Fruit fly (Drosophila melanogaster): Measurements from ENCODE around the gene CG13083.

CG13083 gene

DNA sequence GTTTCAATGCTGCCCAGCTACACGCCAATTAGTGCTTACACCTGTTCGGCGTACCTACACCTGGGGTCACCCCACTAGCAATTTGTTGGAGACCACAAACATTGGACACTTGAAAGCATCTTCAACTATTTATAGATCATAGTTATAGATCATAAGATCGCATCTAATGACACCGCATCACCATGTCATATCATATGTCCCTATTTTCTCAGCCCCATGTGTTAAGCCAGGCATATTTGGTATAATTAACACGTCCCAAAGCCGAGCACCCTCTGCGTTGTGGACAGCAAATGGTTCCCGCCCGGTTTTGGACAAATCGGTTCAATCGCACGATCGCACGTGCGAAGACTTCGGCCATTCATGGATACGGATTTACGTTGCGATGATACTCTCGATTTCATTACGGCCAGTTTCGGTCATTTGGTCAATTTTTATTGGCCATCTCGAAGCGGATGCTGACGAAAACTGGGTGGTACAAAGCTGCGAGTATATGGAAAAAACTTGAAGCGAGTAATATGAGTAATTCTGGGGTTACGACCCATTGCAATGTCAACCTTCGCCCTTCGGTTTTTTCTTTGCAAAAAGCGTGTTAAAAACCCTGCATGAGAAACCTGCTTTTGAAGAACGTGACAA, 47.6 kb upstream of the CG13083 start (continued):
- peak; percentile 43 for TF ChIP-seq Myb (GFP tag; optimal IDR thresholded peaks at IDR 0.05)
- TF ChIP-seq bbx (GFP tag; IDR thresholded peaks at IDR 0.05; ENCODE audit: partially characterized antibody) = no peak
- peak; percentile 66 for TF ChIP-seq Poxn (GFP tag; IDR thresholded peaks at IDR 0.05)
- TF ChIP-seq Sox102F (GFP tag; optimal IDR thresholded peaks at IDR 0.05) = peak; percentile 87
- TF ChIP-seq CG10321 (GFP tag; IDR thresholded peaks at IDR 0.05) = peak; percentile 77
- TF ChIP-seq CG6654 (GFP tag; optimal IDR thresholded peaks at IDR 0.05) = peak; percentile 36
- TF ChIP-seq CG9876 (GFP tag; optimal IDR thresholded peaks at IDR 0.05) = peak; percentile 59
- peak; percentile 74 for TF ChIP-seq HmgZ (tag; optimal IDR thresholded peaks at IDR 0.05)
- TF ChIP-seq CG6791 (GFP tag; IDR thresholded peaks at IDR 0.05; ENCODE audit: partially characterized antibody) = no peak
- no peak for TF ChIP-seq sna (GFP tag; IDR thresholded peaks at IDR 0.05; ENCODE audit: partially characterized antibody)
- peak; percentile 81 for TF ChIP-seq CG43689 (GFP tag; IDR thresholded peaks at IDR 0.05)
- TF ChIP-seq CG31441 (GFP tag; IDR thresholded peaks at IDR 0.05) = peak; percentile 61
- peak; percentile 40 for TF ChIP-seq zfh2 (GFP tag; optimal IDR thresholded peaks at IDR 0.05)
- TF ChIP-seq ems (GFP tag; optimal IDR thresholded peaks at IDR 0.05) = peak; percentile 49
- TF ChIP-seq Chrac-16 (GFP tag; optimal IDR thresholded peaks at IDR 0.05) = peak; percentile 60
- peak; percentile 65; the same call in 1 of the 2 replicates for TF ChIP-seq CG16779 (GFP tag; IDR thresholded peaks at IDR 0.05)
- no peak for TF ChIP-seq CG14860 (GFP tag; IDR thresholded peaks at IDR 0.05; ENCODE audit: partially characterized antibody)
- TF ChIP-seq chn (GFP tag; optimal IDR thresholded peaks at IDR 0.05) = peak; percentile 83
- peak; percentile 29 for TF ChIP-seq CG6683 (GFP tag; optimal IDR thresholded peaks at IDR 0.05)
- TF ChIP-seq CG6254 (GFP tag; optimal IDR thresholded peaks at IDR 0.05) = peak; percentile 46
- peak; percentile 16 for TF ChIP-seq CG30020 (tag; optimal IDR thresholded peaks at IDR 0.05)
- peak; percentile 93 for TF ChIP-seq ranshi (GFP tag; IDR thresholded peaks at IDR 0.05)
- TF ChIP-seq CG9727 (GFP tag; optimal IDR thresholded peaks at IDR 0.05) = peak; percentile 70
- no peak for TF ChIP-seq prd (optimal IDR thresholded peaks at IDR 0.05)
- peak; percentile 72 for TF ChIP-seq prd (GFP tag; IDR thresholded peaks at IDR 0.05)
- peak; percentile 45 for TF ChIP-seq NC2β (GFP tag; optimal IDR thresholded peaks at IDR 0.05)

DNA sequence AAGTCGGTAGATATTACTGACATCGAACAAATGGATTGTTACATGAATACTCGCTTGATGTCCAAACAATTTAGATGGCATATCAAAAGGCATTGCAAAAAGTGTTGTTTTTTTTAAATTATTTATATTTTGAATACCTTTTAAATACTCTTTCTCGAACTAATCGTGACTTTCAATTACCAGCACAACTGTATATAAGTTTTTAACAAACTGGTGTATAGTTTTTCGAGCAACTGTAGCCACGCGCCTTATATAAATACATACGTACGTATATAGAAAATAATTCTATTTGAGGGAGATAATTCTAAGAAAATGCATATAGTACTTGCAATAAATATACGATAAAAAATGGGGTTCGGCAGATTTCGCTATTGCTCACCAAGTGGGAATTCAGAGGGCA, 47.0 kb upstream of the CG13083 start:
- no peak for TF ChIP-seq CG14014 (GFP tag; IDR thresholded peaks at IDR 0.05)
- peak; percentile 93 for TF ChIP-seq CG8388 (GFP tag; optimal IDR thresholded peaks at IDR 0.05)

DNA sequence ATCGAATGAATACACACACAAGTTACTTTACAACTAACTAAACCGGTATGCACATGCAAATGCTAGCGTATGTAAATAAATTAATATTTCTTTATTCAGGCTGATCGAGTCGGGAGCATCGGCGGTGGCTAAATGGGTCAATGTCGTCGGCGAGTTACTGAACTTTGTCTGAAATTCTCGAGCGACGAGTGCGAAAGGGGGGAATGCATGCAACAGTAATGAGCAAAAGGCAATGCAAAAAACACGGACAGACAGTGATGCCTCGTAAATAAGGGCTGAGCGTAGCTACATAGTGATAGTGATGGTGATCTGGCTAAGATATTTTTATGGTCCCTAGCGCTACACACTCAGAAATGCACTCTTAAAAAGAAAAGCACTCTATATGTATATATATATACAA, 46.6 kb upstream of the CG13083 start:
- peak; percentile 34; the same call in 1 of the 2 replicates for TF ChIP-seq vvl (GFP tag; IDR thresholded peaks at IDR 0.05)
- peak; percentile 38; the same call in 1 of the 3 replicates for TF ChIP-seq row (GFP tag; IDR thresholded peaks at IDR 0.05)
- peak; percentile 49 for TF ChIP-seq grau (tag; optimal IDR thresholded peaks at IDR 0.05)
- TF ChIP-seq bbx (GFP tag; IDR thresholded peaks at IDR 0.05; ENCODE audit: partially characterized antibody) = 0 out of 2 replicates have a peak, but pooled peaks have one; percentile 29
- TF ChIP-seq grn (GFP tag; optimal IDR thresholded peaks at IDR 0.05) = no peak
- no peak for TF ChIP-seq Rx (GFP tag; IDR thresholded peaks at IDR 0.05)
- TF ChIP-seq CG12071 (GFP tag; optimal IDR thresholded peaks at IDR 0.05) = no peak
- TF ChIP-seq Sry-β (GFP tag; optimal IDR thresholded peaks at IDR 0.05) = peak; percentile 60
- TF ChIP-seq Med (GFP tag) = peak; percentile 36
- peak; percentile 20; the same call in 1 of the 2 replicates for TF ChIP-seq crol (GFP tag; IDR thresholded peaks at IDR 0.05)
- TF ChIP-seq CG12769 (tag; optimal IDR thresholded peaks at IDR 0.05) = peak; percentile 64
- TF ChIP-seq ken (GFP tag; IDR thresholded peaks at IDR 0.05) = no peak
- peak; percentile 26; the same call in 1 of the 2 replicates for TF ChIP-seq Drgx (GFP tag; IDR thresholded peaks at IDR 0.05)
- peak; percentile 10 for TF ChIP-seq sens (GFP tag)
- TF ChIP-seq pita (GFP tag; optimal IDR thresholded peaks at IDR 0.05) = no peak

Data from whole organism, embryonic.